ENCODE assay signal across 3 fruit fly cellular contexts in the genomic region with DNA sequence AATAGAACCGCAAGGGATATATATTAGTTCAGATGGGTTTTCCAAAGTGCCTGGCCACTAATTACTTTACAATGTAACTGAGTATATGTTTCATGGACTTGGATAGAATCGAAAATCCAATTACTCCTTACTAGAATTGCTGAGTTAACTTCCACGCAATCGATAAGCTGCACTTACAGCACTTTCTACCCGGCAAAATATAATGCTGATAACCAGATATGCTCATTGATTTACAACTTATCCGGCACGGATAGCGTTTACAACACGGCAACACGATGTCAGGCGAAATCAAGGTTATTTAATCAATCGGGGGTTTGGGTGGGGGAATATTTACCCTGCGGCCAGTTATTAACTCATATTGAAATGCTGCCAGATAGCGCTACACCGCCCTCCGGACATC.
A peak's percentile ranks its signal among the peaks of the same experiment; 100 is the strongest.
TF ChIP-seq lines count a peak whose summit lies in the region.

No protein-coding gene starts in this region.

TF ChIP-seq in whole organism, adult, 20 proteins besides CTCF, POLR2A, EP300 and RAD21:
- TF ChIP-seq kay (GFP tag; lab: Kevin White, UChicago; ENCODE audit: borderline replicate concordance) (peak; percentile 61), CG7045 (GFP tag; optimal IDR thresholded peaks at IDR 0.05; lab: Kevin White, UChicago) (no peak), tj (GFP tag; optimal IDR thresholded peaks at IDR 0.05; lab: Kevin White, UChicago) (peak; percentile 51)

TF ChIP-seq in whole organism, prepupa, 60 proteins besides CTCF, POLR2A, EP300 and RAD21:
- TF ChIP-seq CG3032 (tag; optimal IDR thresholded peaks at IDR 0.05; lab: Kevin White, UChicago) (peak; percentile 5), vri (GFP tag; optimal IDR thresholded peaks at IDR 0.05; lab: Kevin White, UChicago) (peak; percentile 46), CG10631 (GFP tag; optimal IDR thresholded peaks at IDR 0.05; lab: Kevin White, UChicago) (no peak)
TF ChIP-seq in whole organism, prepupa: peak in this region for 2.

TF ChIP-seq in whole organism, pupa, 21 proteins besides CTCF, POLR2A, EP300 and RAD21:
- no peak for TF ChIP-seq CG15710 (tag; optimal IDR thresholded peaks at IDR 0.05; lab: Kevin White, UChicago)
- TF ChIP-seq CG8159 (tag; optimal IDR thresholded peaks at IDR 0.05; lab: Kevin White, UChicago), result peak; percentile 10
- no peak for TF ChIP-seq Pif1B (GFP tag; optimal IDR thresholded peaks at IDR 0.05; lab: Kevin White, UChicago)
- TF ChIP-seq CG13204 (GFP tag; optimal IDR thresholded peaks at IDR 0.05; lab: Kevin White, UChicago), result no peak
TF ChIP-seq in whole organism, pupa: peak in this region for 1.
